Fruit fly (Drosophila melanogaster) whole organism, wandering third instar larva: Measurements from ENCODE around the gene TbCMF46.

Source experiments
- Abd-B ChIP-seq: fragments of >200 bp; optimal IDR thresholded peaks from 2 replicates; lab custom pipeline; 2017; ENCODE audit warnings: missing biosample characterization, missing genetic modification characterization
- CG32264 ChIP-seq: fragments of 200-800 bp; sonication (Bioruptor generic); optimal IDR thresholded peaks from 2 replicates; lab custom pipeline; 2016; ENCODE audit warnings: missing biosample characterization, missing genetic modification characterization
- CG9705 ChIP-seq: fragments of 200-800 bp; sonication (Bioruptor generic); optimal IDR thresholded peaks from 2 replicates; lab custom pipeline; 2018; ENCODE audit warnings: missing biosample characterization, mild to moderate bottlenecking, missing genetic modification characterization
- CrebA ChIP-seq: fragments of 200-800 bp; sonication (Bioruptor generic); optimal IDR thresholded peaks from 2 replicates; lab custom pipeline; 2016; ENCODE audit warnings: missing biosample characterization, mild to moderate bottlenecking, missing genetic modification characterization, borderline replicate concordance
- Dfd ChIP-seq: fragments of >200 bp; optimal IDR thresholded peaks from 2 replicates; lab custom pipeline; 2017; ENCODE audit warnings: missing biosample characterization, missing genetic modification characterization
- Dif ChIP-seq: fragments of 200-275, 200-300 bp; sonication (Bioruptor generic); optimal IDR thresholded peaks from 2 replicates; lab custom pipeline; 2018; ENCODE audit warnings: missing biosample characterization, missing genetic modification characterization; ENCODE audit not compliant: partially characterized antibody
- GATAd ChIP-seq: sonication (Bioruptor generic); optimal IDR thresholded peaks from 2 replicates; lab custom pipeline; 2016; ENCODE audit warnings: missing biosample characterization, missing genetic modification characterization
- HLH106 ChIP-seq: fragments of 200-800 bp; optimal IDR thresholded peaks from 3 replicates; lab custom pipeline; 2019; ENCODE audit warnings: missing biosample characterization, mild to moderate bottlenecking, missing genetic modification characterization, moderate library complexity
- Hnf4 ChIP-seq: fragments of 200-800 bp; sonication (Bioruptor generic); optimal IDR thresholded peaks from 2 replicates; lab custom pipeline; 2016; ENCODE audit warnings: missing biosample characterization, mild to moderate bottlenecking, missing genetic modification characterization
- Hr78 ChIP-seq: fragments of >200 bp; optimal IDR thresholded peaks from 2 replicates; lab custom pipeline; 2017; ENCODE audit warnings: missing biosample characterization, missing genetic modification characterization
- Hr83 ChIP-seq: fragments of 200-300 bp; sonication (Bioruptor generic); optimal IDR thresholded peaks from 2 replicates; lab custom pipeline; 2016; ENCODE audit warnings: missing biosample characterization, mild to moderate bottlenecking, missing genetic modification characterization, moderate library complexity; ENCODE audit not compliant: poor library complexity, severe bottlenecking
- Jra ChIP-seq: sonication (Bioruptor generic); optimal IDR thresholded peaks from 2 replicates; lab custom pipeline; 2016; ENCODE audit warnings: missing biosample characterization, missing genetic modification characterization
- Myc ChIP-seq: fragments of >200 bp; optimal IDR thresholded peaks from 2 replicates; lab custom pipeline; 2017
- N ChIP-seq: fragments of >200 bp; optimal IDR thresholded peaks from 2 replicates; lab custom pipeline; 2018; ENCODE audit warnings: missing biosample characterization, missing external identifiers, missing genetic modification characterization
- OdsH ChIP-seq: fragments of 200-800 bp; sonication (Bioruptor generic); optimal IDR thresholded peaks from 2 replicates; lab custom pipeline; 2016; ENCODE audit warnings: missing biosample characterization, mild to moderate bottlenecking, missing genetic modification characterization
- Rel ChIP-seq, 2 experiments: fragments of 200-800 bp; sonication (Bioruptor generic) in 1 of 2; optimal IDR thresholded peaks; 2 replicates in 1 of 2; 3 replicates in 1 of 2; lab custom pipeline; 2016 to 2019; ENCODE audit warnings: mild to moderate bottlenecking in 2 of 2, missing biosample characterization in 2 of 2, missing genetic modification characterization in 2 of 2, moderate library complexity in 1 of 2
- Sp1 ChIP-seq: fragments of 200-800 bp; sonication (Bioruptor generic); optimal IDR thresholded peaks from 3 replicates; lab custom pipeline; 2019; ENCODE audit warnings: missing biosample characterization, mild to moderate bottlenecking, missing genetic modification characterization, moderate library complexity
- Vsx2 ChIP-seq: fragments of 200-300, 225-300 bp; sonication (Bioruptor generic); optimal IDR thresholded peaks from 2 replicates; lab custom pipeline; 2018; ENCODE audit warnings: missing biosample characterization, missing genetic modification characterization; ENCODE audit not compliant: partially characterized antibody
- br ChIP-seq: fragments of 200-800 bp; sonication (Bioruptor generic); optimal IDR thresholded peaks from 2 replicates; lab custom pipeline; 2016; ENCODE audit warnings: missing biosample characterization, missing genetic modification characterization
- brk ChIP-seq: fragments of 200-800 bp; sonication (Bioruptor generic); optimal IDR thresholded peaks from 2 replicates; lab custom pipeline; 2016; ENCODE audit warnings: missing biosample characterization, mild to moderate bottlenecking, missing genetic modification characterization
- dl ChIP-seq, 2 experiments: fragments of 175-275, 200-275 bp in 1 of 2; fragments of 200-275 bp in 1 of 2; sonication (Bioruptor generic); optimal IDR thresholded peaks; lab custom pipeline; 2018; ENCODE audit warnings: mild to moderate bottlenecking in 2 of 2, missing biosample characterization in 2 of 2, missing genetic modification characterization in 2 of 2, moderate library complexity in 2 of 2; ENCODE audit not compliant: partially characterized antibody in 2 of 2, insufficient read depth in 1 of 2
- foxo ChIP-seq, 2 experiments: fragments of 200-800 bp; sonication (Bioruptor generic); optimal IDR thresholded peaks; 2 replicates in 1 of 2; 3 replicates in 1 of 2; lab custom pipeline; 2016 to 2017; ENCODE audit warnings: missing biosample characterization in 2 of 2, missing genetic modification characterization in 2 of 2
- h ChIP-seq: fragments of 200-800 bp; sonication (Bioruptor generic); optimal IDR thresholded peaks from 3 replicates; lab custom pipeline; 2016; ENCODE audit warnings: missing biosample characterization, mild to moderate bottlenecking, missing genetic modification characterization
- jim ChIP-seq: fragments of 175-275, 200-325 bp; sonication (Bioruptor generic); optimal IDR thresholded peaks from 2 replicates; lab custom pipeline; 2016; ENCODE audit warnings: missing biosample characterization, mild to moderate bottlenecking, missing genetic modification characterization
- lola ChIP-seq: fragments of >200 bp; optimal IDR thresholded peaks from 2 replicates; lab custom pipeline; 2017; ENCODE audit warnings: missing biosample characterization, missing genetic modification characterization
- pan ChIP-seq: fragments of >200 bp; optimal IDR thresholded peaks from 2 replicates; lab custom pipeline; 2017
- psq ChIP-seq: fragments of 200-800 bp; sonication (Bioruptor generic); optimal IDR thresholded peaks from 3 replicates; lab custom pipeline; 2017; ENCODE audit warnings: missing biosample characterization, mild to moderate bottlenecking, missing genetic modification characterization, moderate library complexity
- rgr ChIP-seq: fragments of 200-800 bp; sonication (Bioruptor generic); optimal IDR thresholded peaks from 3 replicates; lab custom pipeline; 2016; ENCODE audit warnings: missing biosample characterization, mild to moderate bottlenecking, missing genetic modification characterization
- sage ChIP-seq: fragments of 200-800 bp; sonication (Bioruptor generic); optimal IDR thresholded peaks from 2 replicates; lab custom pipeline; 2016; ENCODE audit warnings: missing biosample characterization, mild to moderate bottlenecking, missing genetic modification characterization
- sv ChIP-seq: fragments of 200-800 bp; sonication (Bioruptor generic); optimal IDR thresholded peaks from 3 replicates; lab custom pipeline; 2016; ENCODE audit warnings: missing biosample characterization, missing genetic modification characterization
- tai ChIP-seq: sonication (Bioruptor generic); optimal IDR thresholded peaks from 2 replicates; lab custom pipeline; 2016; ENCODE audit warnings: missing biosample characterization, missing genetic modification characterization
- usp ChIP-seq: fragments of >200 bp; optimal IDR thresholded peaks from 2 replicates; lab custom pipeline; 2017; ENCODE audit warnings: missing biosample characterization, missing genetic modification characterization
- woc ChIP-seq: sonication (Bioruptor generic); optimal IDR thresholded peaks from 2 replicates; lab custom pipeline; 2016; ENCODE audit warnings: missing biosample characterization, mild to moderate bottlenecking, missing genetic modification characterization

TbCMF46 gene

dm6 chr2L:9897296-9897695 is 27.4 kb downstream of the TbCMF46 start, which contains the start of gene RpS2 (continued):
- no peak for TF ChIP-seq lola (GFP tag; lab: Kevin White, UChicago)
- peak; percentile 53 for TF ChIP-seq Myc
- no peak for TF ChIP-seq psq (GFP tag; lab: Kevin White, UChicago)
- peak; percentile 41 for TF ChIP-seq OdsH (GFP tag; lab: Kevin White, UChicago)
- TF ChIP-seq woc (GFP tag; lab: Kevin White, UChicago), result no peak

DNA sequence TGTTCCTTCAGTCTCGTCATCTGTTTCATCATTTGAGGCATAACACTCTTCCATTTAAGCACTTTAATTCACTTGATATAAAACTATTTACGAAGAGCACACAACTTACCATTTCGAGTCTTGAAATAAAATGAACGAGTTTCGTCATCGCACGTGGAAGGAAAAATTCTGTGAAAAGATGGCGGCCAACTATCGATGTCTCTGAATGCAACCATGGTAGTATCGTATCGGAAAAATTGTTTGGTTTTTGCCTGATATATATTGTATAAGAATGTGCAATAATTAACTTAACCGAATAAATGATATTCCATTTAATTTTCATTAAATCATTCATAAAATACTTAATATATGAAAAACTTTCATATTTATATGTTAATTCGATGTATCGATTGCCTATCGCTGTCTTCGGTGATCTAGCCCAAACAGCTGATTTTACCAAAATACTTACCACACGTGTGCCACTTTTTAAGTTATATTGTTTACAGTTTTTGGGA is 29.7 kb downstream of the TbCMF46 start, which contains the start of gene Bka:
Gene Bka (plus strand): TSS at position 417 of the 494 bp plus-strand sequence.
- TF ChIP-seq jim (GFP tag; lab: Kevin White, UChicago) (no peak), dl (GFP tag; optimal IDR thresholded peaks at IDR 0.05; lab: Kevin White, UChicago; ENCODE audit: insufficient read depth in 1 of 2, partially characterized antibody in 2 of 2) (no peak), Hr78 (GFP tag; lab: Kevin White, UChicago) (no peak), Rel (GFP tag; optimal IDR thresholded peaks at IDR 0.05; lab: Kevin White, UChicago) (no peak), Rel (tag; optimal IDR thresholded peaks at IDR 0.05; lab: Kevin White, UChicago) (peak; percentile 50), psq (GFP tag; lab: Kevin White, UChicago) (peak; percentile 21), pan (lab: Kevin White, UChicago) (no peak), Myc (peak; percentile 82), Vsx2 (GFP tag; lab: Kevin White, UChicago) (no peak), CG9705 (peak; percentile 30), N (GFP tag; lab: Kevin White, UChicago) (no peak), OdsH (GFP tag; lab: Kevin White, UChicago) (peak; percentile 60), Hnf4 (GFP tag; lab: Kevin White, UChicago) (peak; percentile 66), sage (GFP tag; lab: Kevin White, UChicago) (peak; percentile 55), Hr83 (no peak), usp (GFP tag; lab: Kevin White, UChicago) (no peak), h (peak; percentile 56), br (GFP tag; lab: Kevin White, UChicago) (peak; percentile 36), Dif (GFP tag; lab: Kevin White, UChicago) (no peak), sv (GFP tag; lab: Kevin White, UChicago) (peak; percentile 52), GATAd (GFP tag; lab: Kevin White, UChicago) (no peak), tai (no peak), brk (GFP tag; lab: Kevin White, UChicago) (peak; percentile 86), Dfd (GFP tag; lab: Kevin White, UChicago) (no peak), foxo (GFP tag; optimal IDR thresholded peaks at IDR 0.05; lab: Kevin White, UChicago) (peak in 1 of 2 experiments; percentile 43), Sp1 (GFP tag; lab: Kevin White, UChicago) (peak; percentile 76), Abd-B (no peak), rgr (GFP tag; lab: Kevin White, UChicago) (peak; percentile 76), HLH106 (tag; lab: Kevin White, UChicago) (peak; percentile 49), Jra (GFP tag; lab: Kevin White, UChicago) (no peak)

dm6 chr2L:9894193-9894592 is 30.5 kb downstream of the TbCMF46 start:
- no peak for TF ChIP-seq lola (GFP tag; lab: Kevin White, UChicago)
- no peak for TF ChIP-seq N (GFP tag; lab: Kevin White, UChicago)
- no peak for TF ChIP-seq woc (GFP tag; lab: Kevin White, UChicago)
- TF ChIP-seq rgr (GFP tag; lab: Kevin White, UChicago), result peak; percentile 49
- TF ChIP-seq CG32264 (GFP tag; lab: Kevin White, UChicago), result no peak
- no peak for TF ChIP-seq Jra (GFP tag; lab: Kevin White, UChicago)
- TF ChIP-seq Myc, result no peak
- TF ChIP-seq, all 38 proteins: peak for 1

DNA sequence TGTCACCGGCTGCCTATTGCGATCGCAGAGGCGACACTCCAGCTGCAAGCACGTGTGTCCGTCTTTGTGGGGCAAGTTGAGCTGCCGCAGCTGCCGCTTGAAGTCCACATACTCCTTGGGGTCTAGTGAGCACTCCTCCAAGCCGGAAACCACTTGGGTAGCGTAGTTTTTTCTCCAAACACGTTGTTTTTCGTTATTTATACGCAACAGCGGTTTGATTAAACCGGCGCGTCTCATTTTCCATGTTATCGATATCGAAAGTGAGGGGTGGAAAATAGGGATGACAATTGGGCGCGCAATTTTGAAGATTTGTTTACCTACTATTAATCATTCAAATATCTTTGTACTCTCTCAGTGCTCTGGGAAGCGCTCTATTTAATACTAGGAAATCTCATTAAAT is 31.5 kb downstream of the TbCMF46 start, which contains the start of gene mtDNA-helicase:
Gene mtDNA-helicase (minus strand): TSS at position 264 of the 400 bp plus-strand sequence.
- TF ChIP-seq CrebA, result no peak
- no peak for TF ChIP-seq Abd-B
- TF ChIP-seq rgr (GFP tag; lab: Kevin White, UChicago), result peak; percentile 0
- TF ChIP-seq CG9705, result no peak
- no peak for TF ChIP-seq Hr83
- TF ChIP-seq Myc, result peak; percentile 5
- no peak for TF ChIP-seq jim (GFP tag; lab: Kevin White, UChicago)
- TF ChIP-seq Jra (GFP tag; lab: Kevin White, UChicago), result no peak
- no peak for TF ChIP-seq sage (GFP tag; lab: Kevin White, UChicago)
